Fruit fly (Drosophila melanogaster): Measurements from ENCODE around the gene CG6729.
A peak's percentile ranks its signal among the peaks of the same experiment; 100 is the strongest.

CG6729 gene

dm6 chr2L:10728751-10729150, 15.0 kb downstream of the CG6729 start, which contains the start of gene CG6443 (continued):
- peak; percentile 1 for TF ChIP-seq HmgZ (tag; optimal IDR thresholded peaks at IDR 0.05)
- no peak for TF ChIP-seq Gsc (GFP tag; IDR thresholded peaks at IDR 0.05)
- TF ChIP-seq CG3163 (GFP tag; optimal IDR thresholded peaks at IDR 0.05), result no peak
- TF ChIP-seq CG18011 (GFP tag; optimal IDR thresholded peaks at IDR 0.05), result no peak
- TF ChIP-seq sim (GFP tag; IDR thresholded peaks at IDR 0.05), result no peak
- TF ChIP-seq ac (GFP tag; optimal IDR thresholded peaks at IDR 0.05), result no peak

- no peak for TF ChIP-seq CG5245 (GFP tag; optimal IDR thresholded peaks at IDR 0.05)
- TF ChIP-seq CG3726 (GFP tag; IDR thresholded peaks at IDR 0.05), result peak; percentile 19; the same call in 1 of the 3 replicates
Measured at dm6 chr2L:10723903-10724302, 19.8 kb downstream of the CG6729 start, which contains the start of gene CG6431. Gene CG6431, plus strand, starts transcription at chr2L:10724203.

- TF ChIP-seq CG2889 (GFP tag; IDR thresholded peaks at IDR 0.05) (no peak), CG10959 (GFP tag; IDR thresholded peaks at IDR 0.05) (no peak), Atf6 (GFP tag; IDR thresholded peaks at IDR 0.05) (no peak), CG9876 (GFP tag; optimal IDR thresholded peaks at IDR 0.05) (no peak), CG10543 (GFP tag; optimal IDR thresholded peaks at IDR 0.05) (no peak), CG15696 (tag; optimal IDR thresholded peaks at IDR 0.05) (no peak), sob (GFP tag; IDR thresholded peaks at IDR 0.05) (no peak), CTCF (GFP tag; optimal IDR thresholded peaks at IDR 0.05) (peak; percentile 17), Lim3 (GFP tag; IDR thresholded peaks at IDR 0.05) (no peak), stwl (tag; optimal IDR thresholded peaks at IDR 0.05) (peak; percentile 66), Ptx1 (GFP tag; IDR thresholded peaks at IDR 0.05) (no peak), Stat92E (GFP tag; optimal IDR thresholded peaks at IDR 0.05) (no peak), CG10654 (GFP tag; optimal IDR thresholded peaks at IDR 0.05) (no peak), CG12219 (GFP tag; optimal IDR thresholded peaks at IDR 0.05) (no peak), repo (GFP tag; optimal IDR thresholded peaks at IDR 0.05) (no peak), CG8478 (optimal IDR thresholded peaks at IDR 0.05) (no peak), wor (GFP tag; IDR thresholded peaks at IDR 0.05) (no peak), otp (GFP tag; IDR thresholded peaks at IDR 0.05) (no peak), HmgZ (tag; optimal IDR thresholded peaks at IDR 0.05) (no peak), nerfin-1 (tag; optimal IDR thresholded peaks at IDR 0.05) (no peak), sna (GFP tag; IDR thresholded peaks at IDR 0.05; ENCODE audit: partially characterized antibody) (no peak), so (GFP tag; IDR thresholded peaks at IDR 0.05) (no peak), CG2202 (tag; optimal IDR thresholded peaks at IDR 0.05) (no peak), Mad (GFP tag; optimal IDR thresholded peaks at IDR 0.05) (no peak), CG11504 (tag; optimal IDR thresholded peaks at IDR 0.05) (peak; percentile 36), ranshi (GFP tag; IDR thresholded peaks at IDR 0.05) (no peak), CG31365 (tag; optimal IDR thresholded peaks at IDR 0.05) (peak; percentile 77), CG6175 (GFP tag; IDR thresholded peaks at IDR 0.05) (no peak), CG12942 (GFP tag; optimal IDR thresholded peaks at IDR 0.05) (no peak), Nf-YB (GFP tag; optimal IDR thresholded peaks at IDR 0.05) (no peak), Vsx1 (GFP tag; optimal IDR thresholded peaks at IDR 0.05) (no peak), CG13287 (GFP tag; IDR thresholded peaks at IDR 0.05; ENCODE audit: partially characterized antibody) (no peak)
Measured at dm6 chr2L:10721535-10721934, 22.2 kb downstream of the CG6729 start.

dm6 chr2L:10711221-10711620, 32.5 kb downstream of the CG6729 start:
- TF ChIP-seq psq (GFP tag; optimal IDR thresholded peaks at IDR 0.05) (no peak), lmd (GFP tag; IDR thresholded peaks at IDR 0.05) (0 out of 2 replicates have a peak, but pooled peaks have one; percentile 19), hb (GFP tag; IDR thresholded peaks at IDR 0.05; ENCODE audit: partially characterized antibody) (0 out of 3 replicates have a peak, but pooled peaks have one; percentile 19), pum (GFP tag; optimal IDR thresholded peaks at IDR 0.05) (no peak), sna (GFP tag; IDR thresholded peaks at IDR 0.05; ENCODE audit: partially characterized antibody) (no peak), crol (GFP tag; IDR thresholded peaks at IDR 0.05) (peak; percentile 37; the same call in 1 of the 2 replicates), CG5180 (GFP tag; optimal IDR thresholded peaks at IDR 0.05) (peak; percentile 93), CG18262 (tag; optimal IDR thresholded peaks at IDR 0.05) (no peak)

All from whole organism, embryonic.